Fruit fly (Drosophila melanogaster) whole organism, embryonic: ENCODE measurements around the gene CG17803.

Source experiments
- Abd-B ChIP-seq: fragments of 200-800 bp; sonication (Bioruptor generic); optimal IDR thresholded peaks from 2 replicates; lab custom pipeline; 2018; ENCODE audit warnings: missing biosample characterization, mild to moderate bottlenecking, missing genetic modification characterization, moderate library complexity
- Awh ChIP-seq: fragments of 200-800 bp; sonication (Bioruptor generic); IDR thresholded peaks from 2 replicates; pipeline ENCODE4, ENCODE4 v1.3.6; 2022; ENCODE audit warnings: missing biosample characterization, missing genetic modification characterization
- CG10462 ChIP-seq: fragments of 200-800 bp; sonication (Bioruptor generic); optimal IDR thresholded peaks from 2 replicates; lab custom pipeline; 2016; ENCODE audit warnings: missing biosample characterization, missing genetic modification characterization
- CG11093 ChIP-seq: fragments of 200-800 bp; sonication (Bioruptor generic); IDR thresholded peaks from 3 replicates; pipeline ENCODE4 v1.3.6; 2022; ENCODE audit warnings: missing biosample characterization, missing genetic modification characterization
- CG11696 ChIP-seq: fragments of 200-800 bp; sonication (Bioruptor generic); IDR thresholded peaks from 2 replicates; pipeline ENCODE4 v1.3.6; 2022; ENCODE audit warnings: missing biosample characterization, missing genetic modification characterization
- CG16779 ChIP-seq: fragments of 200-800 bp; sonication (Bioruptor generic); IDR thresholded peaks from 2 replicates; pipeline ENCODE4 v1.3.6; 2022; ENCODE audit warnings: missing biosample characterization, missing genetic modification characterization
- CG17359 ChIP-seq: fragments of 200-800 bp; sonication (Bioruptor generic); optimal IDR thresholded peaks from 3 replicates; lab custom pipeline; 2018; ENCODE audit warnings: missing biosample characterization, mild to moderate bottlenecking, missing genetic modification characterization, moderate library complexity
- CG18599 ChIP-seq: fragments of 200-800 bp; sonication (Bioruptor generic); optimal IDR thresholded peaks from 3 replicates; lab custom pipeline; 2017; ENCODE audit warnings: missing biosample characterization, missing genetic modification characterization, mild to moderate bottlenecking, moderate library complexity, missing genetic modification reagents
- CG2199 ChIP-seq: fragments of 200-800 bp; sonication (Bioruptor generic); IDR thresholded peaks from 3 replicates; pipeline ENCODE4 v1.3.6; 2022; ENCODE audit warnings: missing biosample characterization, missing genetic modification characterization
- CG2712 ChIP-seq: fragments of 200-800 bp; optimal IDR thresholded peaks from 3 replicates; lab custom pipeline; 2019; ENCODE audit warnings: missing biosample characterization, mild to moderate bottlenecking, missing genetic modification characterization, moderate library complexity
- CG30020 ChIP-seq: fragments of 200-800 bp; optimal IDR thresholded peaks from 2 replicates; lab custom pipeline; 2019; ENCODE audit warnings: missing biosample characterization, mild to moderate bottlenecking, missing genetic modification characterization, moderate library complexity
- CG31388 ChIP-seq: fragments of 200-800 bp; sonication (Bioruptor generic); optimal IDR thresholded peaks from 2 replicates; lab custom pipeline; 2016; ENCODE audit warnings: missing biosample characterization, missing genetic modification characterization
- CG3407 ChIP-seq: fragments of 200-800 bp; sonication (Bioruptor generic); optimal IDR thresholded peaks from 2 replicates; lab custom pipeline; 2018; ENCODE audit warnings: missing biosample characterization, mild to moderate bottlenecking, missing genetic modification characterization
- CG3838 ChIP-seq: fragments of 200-800 bp; sonication (Bioruptor generic); optimal IDR thresholded peaks from 3 replicates; lab custom pipeline; 2016; ENCODE audit warnings: missing biosample characterization, missing genetic modification characterization
- CG6689 ChIP-seq: fragments of 200-800 bp; sonication (Bioruptor generic); IDR thresholded peaks from 2 replicates; pipeline ENCODE4 v1.3.6; 2022; ENCODE audit warnings: missing biosample characterization, missing genetic modification characterization
- CG7271 ChIP-seq: fragments of 200-800 bp; sonication (Bioruptor generic); optimal IDR thresholded peaks from 2 replicates; lab custom pipeline; 2018; ENCODE audit warnings: missing biosample characterization, mild to moderate bottlenecking, missing genetic modification characterization, moderate library complexity
- CG7372 ChIP-seq: fragments of 200-800 bp; sonication (Bioruptor generic); IDR thresholded peaks from 2 replicates; pipeline ENCODE4 v1.3.6; 2022; ENCODE audit warnings: missing biosample characterization, missing genetic modification characterization
- CG7839 ChIP-seq: fragments of 200-800 bp; sonication (Bioruptor generic); optimal IDR thresholded peaks from 3 replicates; lab custom pipeline; 2018; ENCODE audit warnings: missing biosample characterization, mild to moderate bottlenecking, missing genetic modification characterization, moderate library complexity
- CG7987 ChIP-seq: fragments of 200-800 bp; sonication (Bioruptor generic); optimal IDR thresholded peaks from 2 replicates; lab custom pipeline; 2018; ENCODE audit warnings: missing biosample characterization, mild to moderate bottlenecking, missing genetic modification characterization, moderate library complexity
- Chrac-16 ChIP-seq: fragments of 200-800 bp; sonication (Bioruptor generic); optimal IDR thresholded peaks from 3 replicates; lab custom pipeline; 2016; ENCODE audit warnings: missing biosample characterization, missing genetic modification characterization
- D19A ChIP-seq: fragments of 200-800 bp; optimal IDR thresholded peaks from 3 replicates; lab custom pipeline; 2019; ENCODE audit warnings: missing biosample characterization, mild to moderate bottlenecking, missing genetic modification characterization, moderate library complexity
- Dad ChIP-seq: fragments of 200-800 bp; sonication (Bioruptor generic); optimal IDR thresholded peaks from 3 replicates; lab custom pipeline; 2016; ENCODE audit warnings: missing biosample characterization, missing genetic modification characterization
- Dek ChIP-seq: fragments of 200-800 bp; sonication (Bioruptor generic); optimal IDR thresholded peaks from 3 replicates; lab custom pipeline; 2019; ENCODE audit warnings: missing biosample characterization, mild to moderate bottlenecking, missing genetic modification characterization, moderate library complexity
- Dip3 ChIP-seq: fragments of 200-800 bp; sonication (Bioruptor generic); optimal IDR thresholded peaks from 3 replicates; lab custom pipeline; 2016; ENCODE audit warnings: missing biosample characterization, missing genetic modification characterization
- Ets97D ChIP-seq: fragments of 200-800 bp; sonication (Bioruptor generic); optimal IDR thresholded peaks from 3 replicates; lab custom pipeline; 2016; ENCODE audit warnings: missing biosample characterization, missing genetic modification characterization
- H15 ChIP-seq: fragments of 200-800 bp; sonication (Bioruptor generic); IDR thresholded peaks from 3 replicates; pipeline ENCODE4 v1.3.6; 2022; ENCODE audit warnings: missing biosample characterization, missing genetic modification characterization
- Hr78 ChIP-seq, 2 experiments: fragments of 200-800 bp in 1 of 2; fragments of >200 bp in 1 of 2; sonication (Bioruptor generic) in 1 of 2; optimal IDR thresholded peaks; 2 replicates each; lab custom pipeline; 2017 to 2019; ENCODE audit warnings: missing biosample characterization in 2 of 2, missing genetic modification characterization in 2 of 2, mild to moderate bottlenecking in 1 of 2, moderate library complexity in 1 of 2
- MBD-R2 ChIP-seq: fragments of 200-800 bp; sonication (Bioruptor generic); IDR thresholded peaks from 2 replicates; pipeline ENCODE4 v1.3.6; 2022; ENCODE audit warnings: missing biosample characterization, missing genetic modification characterization
- Meics ChIP-seq: fragments of 200-800 bp; sonication (Bioruptor generic); optimal IDR thresholded peaks from 2 replicates; lab custom pipeline; 2017; ENCODE audit warnings: missing biosample characterization, mild to moderate bottlenecking, missing genetic modification characterization
- Nf-YB ChIP-seq: fragments of 200-800 bp; sonication (Bioruptor generic); optimal IDR thresholded peaks from 3 replicates; lab custom pipeline; 2019; ENCODE audit warnings: missing biosample characterization, mild to moderate bottlenecking, missing genetic modification characterization, moderate library complexity
- Six4 ChIP-seq: fragments of 200-800 bp; sonication (Bioruptor generic); optimal IDR thresholded peaks from 2 replicates; lab custom pipeline; 2016; ENCODE audit warnings: missing biosample characterization, missing genetic modification characterization
- Spps ChIP-seq: fragments of 200-800 bp; sonication (Bioruptor generic); optimal IDR thresholded peaks from 2 replicates; lab custom pipeline; 2018; ENCODE audit warnings: missing biosample characterization, mild to moderate bottlenecking, missing genetic modification characterization
- Sry-β ChIP-seq: fragments of 200-800 bp; sonication (Bioruptor generic); optimal IDR thresholded peaks from 2 replicates; lab custom pipeline; 2018; ENCODE audit warnings: missing biosample characterization, mild to moderate bottlenecking, missing genetic modification characterization, moderate library complexity
- Usf ChIP-seq: fragments of 200-800 bp; sonication (Bioruptor generic); optimal IDR thresholded peaks from 2 replicates; lab custom pipeline; 2017; ENCODE audit warnings: missing genotype, missing biosample characterization, missing genetic modification characterization
- bsh ChIP-seq, 2 experiments: fragments of 200-800 bp; sonication (Bioruptor generic); optimal IDR thresholded peaks; 2 replicates each; lab custom pipeline; 2017 to 2018; ENCODE audit warnings: mild to moderate bottlenecking in 2 of 2, missing biosample characterization in 2 of 2, missing genetic modification characterization in 2 of 2, moderate library complexity in 1 of 2
- chif ChIP-seq, 2 experiments: fragments of 200-800 bp; sonication (Bioruptor generic); optimal IDR thresholded peaks; 3 replicates each; lab custom pipeline; 2016; ENCODE audit warnings: missing biosample characterization in 2 of 2, missing genetic modification characterization in 2 of 2
- chn ChIP-seq: fragments of 200-800 bp; sonication (Bioruptor generic); optimal IDR thresholded peaks from 2 replicates; lab custom pipeline; 2016; ENCODE audit warnings: missing biosample characterization, missing genetic modification characterization
- dmrt99B ChIP-seq: fragments of 200-800 bp; sonication (Bioruptor generic); optimal IDR thresholded peaks from 2 replicates; lab custom pipeline; 2018; ENCODE audit warnings: missing biosample characterization, mild to moderate bottlenecking, missing genetic modification characterization, moderate library complexity
- esg ChIP-seq: fragments of 200-800 bp; sonication (Bioruptor generic); conservative IDR thresholded peaks from 2 replicates; pipeline ENCODE4 v1.3.6; 2022; ENCODE audit warnings: missing biosample characterization, missing genetic modification characterization
- fru ChIP-seq: fragments of >200 bp; optimal IDR thresholded peaks from 2 replicates; lab custom pipeline; 2017
- gcm2 ChIP-seq: fragments of 200-800 bp; sonication (Bioruptor generic); optimal IDR thresholded peaks from 2 replicates; lab custom pipeline; 2016; ENCODE audit warnings: missing biosample characterization, missing genetic modification characterization
- hbn ChIP-seq: fragments of 200-800 bp; sonication (Bioruptor generic); IDR thresholded peaks from 2 replicates; pipeline ENCODE4 v1.3.6; 2022; ENCODE audit warnings: missing biosample characterization, missing genetic modification characterization; ENCODE audit not compliant: partially characterized antibody
- onecut ChIP-seq: fragments of 200-800 bp; sonication (Bioruptor generic); IDR thresholded peaks from 2 replicates; pipeline ENCODE4 v1.3.6; 2022; ENCODE audit warnings: missing biosample characterization, missing genetic modification characterization
- rib ChIP-seq: fragments of 200-800 bp; sonication (Bioruptor generic); IDR thresholded peaks from 2 replicates; pipeline ENCODE4 v1.3.6; 2022; ENCODE audit warnings: missing biosample characterization, missing genetic modification characterization
- sens-2 ChIP-seq: fragments of 200-800 bp; sonication (Bioruptor generic); IDR thresholded peaks from 2 replicates; pipeline ENCODE4 v1.3.6; 2022; ENCODE audit warnings: missing biosample characterization, missing genetic modification characterization
- slp2 ChIP-seq: fragments of 200-800 bp; sonication (Bioruptor generic); optimal IDR thresholded peaks from 2 replicates; lab custom pipeline; 2016; ENCODE audit warnings: missing biosample characterization, missing genetic modification characterization
- tll ChIP-seq, 2 experiments: fragments of 200-800 bp in 1 of 2; fragments of >200 bp in 1 of 2; sonication (Bioruptor generic) in 1 of 2; optimal IDR thresholded peaks; 2 replicates each; lab custom pipeline; 2017 to 2019; ENCODE audit warnings: missing biosample characterization in 2 of 2, missing genetic modification characterization in 2 of 2, mild to moderate bottlenecking in 1 of 2, moderate library complexity in 1 of 2
- trem ChIP-seq: fragments of 200-800 bp; optimal IDR thresholded peaks from 3 replicates; lab custom pipeline; 2019; ENCODE audit warnings: missing biosample characterization, mild to moderate bottlenecking, missing genetic modification characterization, moderate library complexity
- zen ChIP-seq: fragments of 200-800 bp; sonication (Bioruptor generic); optimal IDR thresholded peaks from 3 replicates; lab custom pipeline; 2018; ENCODE audit warnings: missing biosample characterization, mild to moderate bottlenecking, missing genetic modification characterization, moderate library complexity

The CG17803 gene

dm6 chr3R:17810951-17811706 lies 9.8 kb upstream of the CG17803 start, which contains the start of the genes Alg1 and tinc (continued):
- TF ChIP-seq CG2199, result no peak
- no peak for TF ChIP-seq CG31388 (GFP tag; lab: Kevin White, UChicago)
- peak; percentile 10 for TF ChIP-seq Spps
- TF ChIP-seq Dad (GFP tag; lab: Kevin White, UChicago), result no peak
- no peak for TF ChIP-seq Hr78 (GFP tag; optimal IDR thresholded peaks at IDR 0.05; lab: Kevin White, UChicago)
- peak; percentile 66 for TF ChIP-seq Nf-YB (GFP tag; lab: Kevin White, UChicago)
- peak; percentile 53; the same call in 1 of the 2 replicates for TF ChIP-seq MBD-R2 (GFP tag; lab: Robert Waterston, UW)
- peak; percentile 26; the same call in 1 of the 2 replicates for TF ChIP-seq CG7372 (GFP tag; lab: Robert Waterston, UW)
- no peak for TF ChIP-seq CG7987 (GFP tag; lab: Kevin White, UChicago)
- peak; percentile 51; the same call in 1 of the 2 replicates for TF ChIP-seq CG16779
- no peak; the same call in 1 of the 2 replicates for TF ChIP-seq hbn (GFP tag; lab: Robert Waterston, UW)
- no peak for TF ChIP-seq slp2 (GFP tag; lab: Kevin White, UChicago)
- TF ChIP-seq Meics (GFP tag; lab: Kevin White, UChicago), result peak; percentile 67
- no peak for TF ChIP-seq Usf (GFP tag; lab: Kevin White, UChicago)
- TF ChIP-seq CG11093, result no peak
- TF ChIP-seq Awh (GFP tag; lab: Robert Waterston, UW), result peak; percentile 25; the same call in 1 of the 2 replicates
- TF ChIP-seq Six4, result peak; percentile 42
- peak; percentile 42; the same call in 1 of the 2 replicates for TF ChIP-seq rib (GFP tag; lab: Robert Waterston, UW)
- TF ChIP-seq Dek, result peak; percentile 56
- peak; percentile 77 for TF ChIP-seq dmrt99B (tag; lab: Kevin White, UChicago)
- TF ChIP-seq H15 (GFP tag; lab: Robert Waterston, UW), result no peak
- peak in 1 of 2 experiments; percentile 68 for TF ChIP-seq bsh (GFP tag; optimal IDR thresholded peaks at IDR 0.05; lab: Kevin White, UChicago)
- TF ChIP-seq zen, result peak; percentile 49
- no peak for TF ChIP-seq CG10462 (GFP tag; lab: Kevin White, UChicago)
- peak; percentile 63 for TF ChIP-seq Chrac-16
- no peak for TF ChIP-seq gcm2
- no peak for TF ChIP-seq CG3407
- peak; percentile 8 for TF ChIP-seq Abd-B
- TF ChIP-seq D19A (tag; lab: Kevin White, UChicago), result peak; percentile 68
- peak; percentile 7 for TF ChIP-seq chn (GFP tag; lab: Kevin White, UChicago)
- TF ChIP-seq CG18599, result peak; percentile 76
- TF ChIP-seq tll (GFP tag; optimal IDR thresholded peaks at IDR 0.05; lab: Kevin White, UChicago), result no peak
- peak; percentile 24; the same call in 1 of the 2 replicates for TF ChIP-seq esg
- no peak for TF ChIP-seq fru
- no peak for TF ChIP-seq CG7271 (tag; lab: Kevin White, UChicago)
- TF ChIP-seq CG3838 (GFP tag; lab: Kevin White, UChicago), result peak; percentile 34
- TF ChIP-seq Sry-β (GFP tag; lab: Kevin White, UChicago), result no peak
- peak; percentile 24 for TF ChIP-seq Dip3 (GFP tag; lab: Kevin White, UChicago)
- TF ChIP-seq CG30020, result peak; percentile 66
- peak; percentile 76 for TF ChIP-seq CG17359 (tag; lab: Kevin White, UChicago)
- peak; percentile 62 for TF ChIP-seq CG6689
- TF ChIP-seq CG7839 (tag; lab: Kevin White, UChicago), result peak; percentile 77
- TF ChIP-seq sens-2 (GFP tag; lab: Robert Waterston, UW), result no peak
- peak in 1 of 2 experiments; percentile 62 for TF ChIP-seq chif (GFP tag; optimal IDR thresholded peaks at IDR 0.05; lab: Kevin White, UChicago)
- TF ChIP-seq trem, result peak; percentile 64
- 0 out of 2 replicates have a peak, but pooled peaks have one; percentile 15 for TF ChIP-seq onecut
- 0 out of 2 replicates have a peak, but pooled peaks have one; percentile 19 for TF ChIP-seq CG11696 (GFP tag; lab: Robert Waterston, UW)
- peak; percentile 77 for TF ChIP-seq CG2712 (tag; lab: Kevin White, UChicago)
- peak; percentile 77 for TF ChIP-seq Ets97D
